Fruit fly (Drosophila melanogaster) whole organism, embryonic: ENCODE data around the gene CG17027.

Experiments
- CG12236 ChIP-seq: fragments of 200-800 bp; sonication (Bioruptor generic); optimal IDR thresholded peaks from 2 replicates; lab custom pipeline; 2016; ENCODE audit warnings: missing biosample characterization, missing genetic modification characterization
- CG12942 ChIP-seq: fragments of 200-800 bp; sonication (Bioruptor generic); optimal IDR thresholded peaks from 3 replicates; lab custom pipeline; 2016; ENCODE audit warnings: missing biosample characterization, missing genetic modification characterization
- CG14441 ChIP-seq: fragments of 200-800 bp; sonication (Bioruptor generic); IDR thresholded peaks from 2 replicates; pipeline ENCODE4 v1.3.6; 2022; ENCODE audit warnings: missing biosample characterization, missing genetic modification characterization
- CG15696 ChIP-seq: fragments of 200-800 bp; sonication (Bioruptor generic); optimal IDR thresholded peaks from 2 replicates; lab custom pipeline; 2019; ENCODE audit warnings: missing biosample characterization, mild to moderate bottlenecking, missing genetic modification characterization, moderate library complexity
- CG34422 ChIP-seq: fragments of 200-800 bp; sonication (Bioruptor generic); IDR thresholded peaks from 3 replicates; pipeline ENCODE4 v1.3.6; 2022; ENCODE audit warnings: missing biosample characterization, missing genetic modification characterization
- Dbx ChIP-seq: fragments of 200-800 bp; sonication (Bioruptor generic); IDR thresholded peaks from 3 replicates; pipeline ENCODE4 v1.3.6; 2022; ENCODE audit warnings: missing biosample characterization, missing genetic modification characterization
- GATAe ChIP-seq: fragments of 200-800 bp; sonication (Bioruptor generic); conservative IDR thresholded peaks from 2 replicates; pipeline ENCODE4 v1.3.6; 2022; ENCODE audit warnings: missing biosample characterization, missing genetic modification characterization
- bsh ChIP-seq, 2 experiments: fragments of 200-800 bp; sonication (Bioruptor generic); optimal IDR thresholded peaks; 2 replicates each; lab custom pipeline; 2017 to 2018; ENCODE audit warnings: mild to moderate bottlenecking in 2 of 2, missing biosample characterization in 2 of 2, missing genetic modification characterization in 2 of 2, moderate library complexity in 1 of 2
- caup ChIP-seq: fragments of 200-800 bp; sonication (Bioruptor generic); optimal IDR thresholded peaks from 3 replicates; lab custom pipeline; 2017; ENCODE audit warnings: missing biosample characterization, mild to moderate bottlenecking, missing genetic modification characterization, moderate library complexity; ENCODE audit not compliant: severe bottlenecking
- eyg ChIP-seq: fragments of 200-800 bp; sonication (Bioruptor generic); optimal IDR thresholded peaks from 3 replicates; lab custom pipeline; 2016; ENCODE audit warnings: missing biosample characterization, missing genetic modification characterization
- pan ChIP-seq, 4 experiments: fragments of >200 bp in 3 of 4; fragments of 200-800 bp in 1 of 4; sonication (Bioruptor generic) in 1 of 4; optimal IDR thresholded peaks in 3 of 4; IDR thresholded peaks in 1 of 4; 2 replicates each; pipeline versions ENCODE4 v1.3.6 to Lab custom; 2017 to 2022; ENCODE audit warnings: missing biosample characterization in 2 of 4, missing genetic modification characterization in 2 of 4, mixed read lengths in 1 of 4
- prd ChIP-seq, 3 experiments: fragments of >200 bp in 2 of 3; fragments of 200-800 bp in 1 of 3; sonication (Bioruptor generic) in 1 of 3; optimal IDR thresholded peaks in 2 of 3; IDR thresholded peaks in 1 of 3; 2 replicates in 2 of 3; 3 replicates in 1 of 3; pipeline versions ENCODE4 v1.3.6 to Lab custom; 2017 to 2022; ENCODE audit warnings: missing biosample characterization in 1 of 3, missing genetic modification characterization in 1 of 3
- pros ChIP-seq: fragments of 200-800 bp; sonication (Bioruptor generic); optimal IDR thresholded peaks from 3 replicates; lab custom pipeline; 2019; ENCODE audit warnings: missing biosample characterization, mild to moderate bottlenecking, missing genetic modification characterization, moderate library complexity

dm6 chr3L:15996019-15996418, 16.1 kb downstream of the CG17027 start:
- TF ChIP-seq caup (GFP tag; lab: Kevin White, UChicago) (no peak), pan (optimal IDR thresholded peaks at IDR 0.05; lab: Kevin White, UChicago) (no peak), pan (GFP tag; optimal IDR thresholded peaks at IDR 0.05 in 1 of 2, IDR thresholded peaks at IDR 0.05 in 1 of 2) (no peak), CG14441 (GFP tag; lab: Robert Waterston, UW) (no peak), prd (optimal IDR thresholded peaks at IDR 0.05; lab: Kevin White, UChicago) (no peak), prd (GFP tag; IDR thresholded peaks at IDR 0.05; lab: Robert Waterston, UW) (no peak), Dbx (GFP tag; lab: Robert Waterston, UW) (no peak), GATAe (no peak), CG34422 (GFP tag; lab: Robert Waterston, UW) (no peak), bsh (GFP tag; optimal IDR thresholded peaks at IDR 0.05; lab: Kevin White, UChicago) (no peak), pros (GFP tag; lab: Kevin White, UChicago) (no peak), eyg (GFP tag; lab: Kevin White, UChicago) (no peak), CG12236 (GFP tag; lab: Kevin White, UChicago) (no peak), CG12942 (GFP tag; lab: Kevin White, UChicago) (no peak), CG15696 (tag; lab: Kevin White, UChicago) (no peak)
